Fruit fly (Drosophila melanogaster): Measurements from ENCODE around the gene CG7044.

The CG7044 gene

dm6 chr3R:21150090-21150489 is 48.6 kb upstream of the CG7044 start:
- TF ChIP-seq CG7368 (GFP tag; optimal IDR thresholded peaks at IDR 0.05) (no peak), ss (GFP tag; optimal IDR thresholded peaks at IDR 0.05) (peak in 1 of 2 experiments; percentile 9), Eip93F (GFP tag; optimal IDR thresholded peaks at IDR 0.05) (peak; percentile 37), CG4318 (GFP tag; optimal IDR thresholded peaks at IDR 0.05) (no peak), Lpt (GFP tag; optimal IDR thresholded peaks at IDR 0.05) (no peak), Sox14 (GFP tag; optimal IDR thresholded peaks at IDR 0.05) (peak; percentile 67), Eip75B (GFP tag; optimal IDR thresholded peaks at IDR 0.05) (no peak), svp (GFP tag) (peak; percentile 87), Met (GFP tag; optimal IDR thresholded peaks at IDR 0.05) (no peak), CG6854 (GFP tag; optimal IDR thresholded peaks at IDR 0.05) (no peak), CG6276 (GFP tag; optimal IDR thresholded peaks at IDR 0.05) (no peak), Eip78C (GFP tag) (peak; percentile 63), CG16779 (tag; optimal IDR thresholded peaks at IDR 0.05) (no peak), cyc (GFP tag; optimal IDR thresholded peaks at IDR 0.05) (no peak), CG3919 (GFP tag; optimal IDR thresholded peaks at IDR 0.05) (peak; percentile 9), topi (GFP tag; optimal IDR thresholded peaks at IDR 0.05) (no peak), Sox15 (GFP tag; optimal IDR thresholded peaks at IDR 0.05) (no peak), CG3032 (tag; optimal IDR thresholded peaks at IDR 0.05) (no peak), CG6163 (GFP tag; IDR thresholded peaks at IDR 0.05) (0 out of 3 replicates have a peak, but pooled peaks have one; percentile 23), fkh (GFP tag; optimal IDR thresholded peaks at IDR 0.05) (peak; percentile 20), vri (GFP tag; optimal IDR thresholded peaks at IDR 0.05) (peak; percentile 85), CG15336 (GFP tag; IDR thresholded peaks at IDR 0.05) (no peak), Sox102F (GFP tag; optimal IDR thresholded peaks at IDR 0.05) (no peak)

dm6 chr3R:21141341-21141740 is 39.8 kb upstream of the CG7044 start:
- TF ChIP-seq CG6163 (GFP tag; IDR thresholded peaks at IDR 0.05): no peak
- TF ChIP-seq vri (GFP tag; optimal IDR thresholded peaks at IDR 0.05): peak; percentile 65

- TF ChIP-seq Smox (GFP tag; optimal IDR thresholded peaks at IDR 0.05) (no peak), CG6792 (GFP tag; optimal IDR thresholded peaks at IDR 0.05) (no peak), Met (GFP tag; optimal IDR thresholded peaks at IDR 0.05) (no peak), CG3919 (GFP tag; optimal IDR thresholded peaks at IDR 0.05) (no peak), Hr38 (GFP tag; optimal IDR thresholded peaks at IDR 0.05) (no peak), Lpt (GFP tag; optimal IDR thresholded peaks at IDR 0.05) (no peak), achi (GFP tag; optimal IDR thresholded peaks at IDR 0.05) (no peak), CG8632 (GFP tag; optimal IDR thresholded peaks at IDR 0.05) (no peak), cyc (GFP tag; optimal IDR thresholded peaks at IDR 0.05) (no peak), CG15336 (GFP tag; IDR thresholded peaks at IDR 0.05) (no peak), CG7368 (GFP tag; optimal IDR thresholded peaks at IDR 0.05) (no peak), lz (GFP tag; optimal IDR thresholded peaks at IDR 0.05) (peak; percentile 51), CG16779 (tag; optimal IDR thresholded peaks at IDR 0.05) (no peak), vri (GFP tag; optimal IDR thresholded peaks at IDR 0.05) (no peak), dsx (GFP tag; optimal IDR thresholded peaks at IDR 0.05; ENCODE audit: poor library complexity, severe bottlenecking) (no peak), CG11902 (GFP tag; optimal IDR thresholded peaks at IDR 0.05) (no peak), Hr39 (GFP tag; optimal IDR thresholded peaks at IDR 0.05) (peak; percentile 9), CG31627 (GFP tag; optimal IDR thresholded peaks at IDR 0.05) (peak; percentile 16), fd85E (GFP tag; optimal IDR thresholded peaks at IDR 0.05) (no peak), Eip75B (GFP tag; optimal IDR thresholded peaks at IDR 0.05) (no peak), dac (GFP tag; optimal IDR thresholded peaks at IDR 0.05) (no peak), esn (GFP tag; optimal IDR thresholded peaks at IDR 0.05) (peak; percentile 55), CG10631 (GFP tag; optimal IDR thresholded peaks at IDR 0.05) (peak; percentile 25), Ets21C (GFP tag; optimal IDR thresholded peaks at IDR 0.05) (no peak), CG1621 (tag; optimal IDR thresholded peaks at IDR 0.05) (peak; percentile 77), topi (GFP tag; optimal IDR thresholded peaks at IDR 0.05) (no peak), salr (GFP tag; optimal IDR thresholded peaks at IDR 0.05) (no peak), CG8319 (GFP tag; optimal IDR thresholded peaks at IDR 0.05) (no peak), Eip78C (GFP tag) (peak; percentile 73), fd59A (GFP tag; optimal IDR thresholded peaks at IDR 0.05) (no peak), Eip93F (GFP tag; optimal IDR thresholded peaks at IDR 0.05) (no peak), CG6854 (GFP tag; optimal IDR thresholded peaks at IDR 0.05) (no peak), CG32006 (GFP tag; optimal IDR thresholded peaks at IDR 0.05) (no peak), CG3032 (tag; optimal IDR thresholded peaks at IDR 0.05) (peak; percentile 6), acj6 (GFP tag; optimal IDR thresholded peaks at IDR 0.05) (peak; percentile 2), CG6276 (GFP tag; optimal IDR thresholded peaks at IDR 0.05) (no peak), fkh (GFP tag; optimal IDR thresholded peaks at IDR 0.05) (no peak), pdm3 (GFP tag; optimal IDR thresholded peaks at IDR 0.05) (no peak), Blimp-1 (GFP tag; optimal IDR thresholded peaks at IDR 0.05) (no peak)
Measured at dm6 chr3R:21140458-21140857, 38.9 kb upstream of the CG7044 start, which contains the start of gene SNF4Agamma. SNF4Agamma (plus strand) TSS chr3R:21140739.

Measured in whole organism, prepupa.